Worm (Caenorhabditis elegans) whole organism, early embryonic: ENCODE data around the gene toca-2.

Experiments
- B0310.2 ChIP-seq: sonication (generic microtip); optimal IDR thresholded peaks from 2 replicates; lab custom pipeline; 2016; ENCODE audit warnings: mild to moderate bottlenecking, missing genetic modification characterization, missing compliant biosample characterization
- F13C5.2 ChIP-seq: sonication (generic microtip); optimal IDR thresholded peaks from 2 replicates; lab custom pipeline; 2017; ENCODE audit warnings: mild to moderate bottlenecking, missing genetic modification characterization, inconsistent platforms, missing compliant biosample characterization
- aly-1 ChIP-seq: sonication (generic microtip); optimal IDR thresholded peaks from 2 replicates; lab custom pipeline; 2016; ENCODE audit warnings: missing genetic modification characterization, missing compliant biosample characterization
- ama-1 ChIP-seq: fragments of 150-350 bp; optimal IDR thresholded peaks from 2 replicates; lab custom pipeline; 2014
- ceh-13 ChIP-seq: fragments of 200-800 bp; sonication (Bioruptor generic); optimal IDR thresholded peaks from 2 replicates; lab custom pipeline; 2018; ENCODE audit warnings: mild to moderate bottlenecking, missing genetic modification characterization, missing compliant biosample characterization
- ceh-36 ChIP-seq: sonication (generic microtip); optimal IDR thresholded peaks from 2 replicates; lab custom pipeline; 2016; ENCODE audit warnings: missing genetic modification characterization, inconsistent platforms, missing compliant biosample characterization
- ets-7 ChIP-seq: sonication (generic microtip); optimal IDR thresholded peaks from 2 replicates; lab custom pipeline; 2016; ENCODE audit warnings: missing genotype, missing genetic modification characterization, missing compliant biosample characterization
- flt-1 ChIP-seq: fragments of 200-800 bp; sonication (Bioruptor generic); IDR thresholded peaks from 2 replicates; pipeline ENCODE4 v1.3.6; 2022; ENCODE audit warnings: missing genetic modification characterization, missing compliant biosample characterization
- hmbx-1 ChIP-seq: sonication (generic microtip); optimal IDR thresholded peaks from 2 replicates; lab custom pipeline; 2016; ENCODE audit warnings: mild to moderate bottlenecking, missing genetic modification characterization, missing compliant biosample characterization
- hmg-4 ChIP-seq: fragments of 200-800 bp; sonication (Bioruptor generic); optimal IDR thresholded peaks from 2 replicates; lab custom pipeline; 2018; ENCODE audit warnings: mild to moderate bottlenecking, missing genetic modification characterization, missing compliant biosample characterization
- hnd-1 ChIP-seq: sonication (generic microtip); optimal IDR thresholded peaks from 2 replicates; lab custom pipeline; 2016; ENCODE audit warnings: missing genetic modification characterization, missing compliant biosample characterization
- pes-1 ChIP-seq: fragments of 200-800 bp; sonication (Bioruptor generic); IDR thresholded peaks from 2 replicates; pipeline ENCODE4 v1.3.6; 2022; ENCODE audit warnings: missing genetic modification reagents, missing genetic modification characterization, missing compliant biosample characterization
- scrt-1 ChIP-seq: fragments of 200-800 bp; sonication (Bioruptor generic); IDR thresholded peaks from 2 replicates; pipeline ENCODE4 v1.3.6; 2022; ENCODE audit warnings: missing genetic modification characterization, missing compliant biosample characterization
- sea-1 ChIP-seq: fragments of 200-800 bp; sonication (Bioruptor generic); conservative IDR thresholded peaks from 2 replicates; pipeline ENCODE4 v1.3.6; 2022; ENCODE audit warnings: missing genetic modification characterization, missing compliant biosample characterization
- tbx-11 ChIP-seq: fragments of 200-800 bp; sonication (Bioruptor generic); IDR thresholded peaks from 2 replicates; pipeline ENCODE4 v1.3.6; 2022; ENCODE audit warnings: missing genetic modification characterization, missing compliant biosample characterization
- tbx-37 ChIP-seq: fragments of 200-800 bp; sonication (Bioruptor generic); conservative IDR thresholded peaks from 2 replicates; pipeline ENCODE4 v1.3.6; 2022; ENCODE audit warnings: missing genetic modification reagents, missing genetic modification characterization, missing compliant biosample characterization
- tra-4 ChIP-seq: sonication (generic microtip); optimal IDR thresholded peaks from 2 replicates; lab custom pipeline; 2017; ENCODE audit warnings: missing genetic modification characterization, missing compliant biosample characterization

toca-2 gene

DNA sequence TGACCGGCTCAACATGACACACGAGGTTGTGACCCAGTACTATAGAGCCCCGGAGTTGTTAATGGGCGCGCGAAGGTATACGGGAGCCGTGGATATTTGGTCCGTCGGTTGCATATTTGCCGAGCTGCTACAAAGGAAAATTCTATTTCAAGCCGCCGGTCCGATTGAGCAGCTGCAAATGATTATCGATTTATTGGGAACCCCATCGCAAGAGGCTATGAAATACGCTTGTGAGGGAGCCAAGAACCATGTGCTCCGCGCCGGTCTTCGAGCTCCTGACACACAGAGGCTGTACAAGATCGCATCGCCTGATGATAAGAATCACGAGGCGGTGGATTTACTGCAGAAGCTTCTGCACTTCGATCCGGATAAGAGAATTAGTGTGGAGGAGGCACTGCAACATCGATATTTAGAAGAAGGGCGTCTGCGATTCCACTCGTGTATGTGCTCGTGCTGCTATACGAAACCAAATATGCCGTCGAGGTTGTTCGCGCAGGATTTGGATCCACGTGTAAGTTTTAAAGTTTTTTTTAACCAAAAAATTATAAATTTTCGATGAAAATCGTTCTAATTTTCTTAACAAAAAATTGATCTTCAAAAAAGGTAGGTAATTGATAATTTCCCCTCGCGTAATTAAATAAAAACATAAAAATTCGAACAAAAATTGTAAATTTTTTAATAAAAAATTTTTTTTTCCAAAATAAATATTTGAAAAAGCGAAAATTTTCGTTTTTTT is 33.1 kb upstream of the toca-2 start:
- TF ChIP-seq aly-1 (tag; lab: Kevin White, UChicago) (no peak), ama-1 (peak; percentile 31)

DNA sequence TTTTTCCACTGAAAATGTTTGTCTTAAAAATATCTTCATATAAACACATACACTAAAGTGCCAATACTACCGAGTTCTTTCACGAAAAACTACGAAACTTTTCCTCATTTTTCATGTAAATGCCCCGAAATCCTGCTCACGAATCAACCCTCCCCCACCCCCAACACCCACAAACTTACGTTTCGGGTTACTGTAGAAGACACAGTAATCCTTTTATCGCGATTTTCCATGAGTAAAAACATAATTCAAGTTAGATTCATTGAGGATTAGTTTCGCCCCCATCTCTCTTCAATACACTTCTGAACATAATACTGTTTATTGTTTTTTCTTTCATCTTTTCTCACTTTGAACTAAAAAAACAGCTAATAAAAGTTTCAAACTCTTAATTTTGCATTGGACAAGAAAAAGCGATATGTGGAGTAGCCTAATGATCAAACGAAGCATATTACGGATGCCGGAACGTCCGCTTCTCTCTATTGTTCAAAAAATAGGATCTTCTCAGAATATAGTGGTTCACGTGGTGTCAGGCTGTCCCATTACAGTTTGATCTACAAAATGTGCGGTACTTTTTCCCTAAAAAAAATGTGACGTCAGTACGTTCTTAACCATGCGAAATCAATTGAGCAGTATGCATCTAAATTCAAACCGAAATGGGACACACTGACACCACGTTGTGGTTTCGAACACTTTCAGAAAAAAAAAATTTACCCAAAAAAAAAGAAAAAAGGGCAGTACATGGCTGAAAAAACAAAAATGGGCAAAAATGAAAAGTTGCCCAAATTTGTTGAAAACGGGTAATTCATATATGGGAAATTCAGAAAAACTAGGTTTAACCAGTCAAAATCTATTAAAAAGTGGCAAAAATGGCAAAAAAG is 31.4 kb upstream of the toca-2 start:
- TF ChIP-seq tra-4 (tag; lab: Kevin White, UChicago) (no peak), ama-1 (peak; percentile 9), ceh-36 (tag; lab: Kevin White, UChicago) (no peak)

DNA sequence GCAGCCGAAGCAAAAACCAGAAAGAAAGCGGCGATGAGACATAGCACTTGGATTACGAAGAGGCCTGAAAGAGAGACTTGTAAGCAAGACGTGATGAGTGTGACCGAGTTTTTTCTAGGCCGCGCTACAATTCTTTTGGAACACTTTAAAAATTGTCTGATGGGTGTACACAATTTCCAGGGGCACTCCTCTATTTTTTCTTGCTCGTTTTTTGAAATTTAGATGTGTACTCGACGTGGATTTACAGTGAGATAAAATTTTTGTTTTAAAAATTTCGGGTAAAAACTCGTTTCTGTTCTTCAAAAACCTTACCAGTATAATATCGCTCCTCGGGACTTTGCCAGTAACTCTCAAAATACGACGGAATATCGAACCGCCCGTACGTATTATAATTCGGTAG is 25.9 kb upstream of the toca-2 start:
- TF ChIP-seq aly-1 (tag; lab: Kevin White, UChicago) (no peak), ama-1 (no peak), flt-1 (GFP tag; lab: Robert Waterston, UW) (no peak), pes-1 (no peak), tbx-37 (GFP tag; lab: Robert Waterston, UW) (no peak), B0310.2 (no peak), scrt-1 (GFP tag; lab: Robert Waterston, UW) (no peak), tra-4 (tag; lab: Kevin White, UChicago) (no peak), hmbx-1 (tag; lab: Kevin White, UChicago) (no peak), sea-1 (GFP tag; lab: Robert Waterston, UW) (no peak), ceh-13 (GFP tag; lab: Kevin White, UChicago) (no peak), hmg-4 (GFP tag; lab: Kevin White, UChicago) (no peak), ets-7 (tag; lab: Kevin White, UChicago) (no peak), tbx-11 (GFP tag; lab: Robert Waterston, UW) (no peak), hnd-1 (tag; lab: Kevin White, UChicago) (no peak), ceh-36 (tag; lab: Kevin White, UChicago) (no peak), F13C5.2 (tag; lab: Kevin White, UChicago) (no peak)

DNA sequence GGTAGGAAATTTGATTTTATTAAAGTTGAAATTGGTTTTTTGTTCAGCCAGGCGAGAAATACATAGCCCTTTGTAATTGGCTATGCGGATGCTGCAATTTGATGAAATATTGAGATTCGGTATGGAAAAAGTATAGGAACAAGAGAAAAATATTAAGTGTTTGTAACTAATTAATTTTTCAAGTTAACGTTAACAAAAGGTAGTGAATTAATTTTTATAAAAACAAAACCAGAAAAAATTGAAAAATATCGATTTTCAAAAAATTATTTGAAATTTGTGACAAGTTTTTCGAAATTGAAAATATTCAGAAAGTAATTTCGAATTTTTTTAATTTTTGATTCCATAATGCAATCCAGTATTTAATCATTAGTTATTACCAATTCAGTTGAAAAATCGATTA is 24.1 kb upstream of the toca-2 start, which contains the start of gene W06F12.2:
Gene W06F12.2 (minus strand): TSS at position 101 of the 400 bp plus-strand sequence.
- TF ChIP-seq ceh-13 (GFP tag; lab: Kevin White, UChicago) (no peak), ets-7 (tag; lab: Kevin White, UChicago) (no peak), tbx-11 (GFP tag; lab: Robert Waterston, UW) (no peak), B0310.2 (no peak), tbx-37 (GFP tag; lab: Robert Waterston, UW) (no peak), sea-1 (GFP tag; lab: Robert Waterston, UW) (no peak), flt-1 (GFP tag; lab: Robert Waterston, UW) (no peak), F13C5.2 (tag; lab: Kevin White, UChicago) (no peak), scrt-1 (GFP tag; lab: Robert Waterston, UW) (no peak), ama-1 (no peak), ceh-36 (tag; lab: Kevin White, UChicago) (no peak)

DNA sequence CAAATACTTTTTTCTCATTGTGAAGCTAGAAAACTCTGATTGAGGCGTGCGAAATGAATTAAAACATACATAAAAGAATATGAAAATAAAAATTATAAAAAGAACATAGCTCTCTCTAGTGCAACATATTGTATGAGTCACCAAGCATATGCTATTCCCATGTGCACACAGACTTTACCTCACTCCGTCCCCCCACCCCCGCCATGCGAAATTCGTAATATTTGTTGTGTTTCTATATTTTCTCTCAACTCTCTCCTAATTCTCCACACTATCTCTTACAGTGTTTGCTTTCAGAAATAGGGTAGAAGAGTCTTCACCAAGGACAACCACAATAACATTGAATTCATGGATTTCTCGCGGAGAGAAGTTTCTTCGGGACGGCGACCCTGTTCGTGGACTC is 23.0 kb upstream of the toca-2 start:
- TF ChIP-seq scrt-1 (GFP tag; lab: Robert Waterston, UW) = no peak
- TF ChIP-seq flt-1 (GFP tag; lab: Robert Waterston, UW) = no peak
- TF ChIP-seq ets-7 (tag; lab: Kevin White, UChicago) = no peak
- no peak for TF ChIP-seq ama-1
- TF ChIP-seq ceh-13 (GFP tag; lab: Kevin White, UChicago) = no peak
- no peak for TF ChIP-seq hnd-1 (tag; lab: Kevin White, UChicago)
- no peak for TF ChIP-seq tra-4 (tag; lab: Kevin White, UChicago)
- TF ChIP-seq sea-1 (GFP tag; lab: Robert Waterston, UW) = no peak
- TF ChIP-seq ceh-36 (tag; lab: Kevin White, UChicago) = no peak
- TF ChIP-seq tbx-37 (GFP tag; lab: Robert Waterston, UW) = no peak
- TF ChIP-seq tbx-11 (GFP tag; lab: Robert Waterston, UW) = no peak
- no peak for TF ChIP-seq hmbx-1 (tag; lab: Kevin White, UChicago)
- TF ChIP-seq hmg-4 (GFP tag; lab: Kevin White, UChicago) = no peak
- TF ChIP-seq aly-1 (tag; lab: Kevin White, UChicago) = no peak
- no peak for TF ChIP-seq pes-1
- no peak for TF ChIP-seq B0310.2
- no peak for TF ChIP-seq F13C5.2 (tag; lab: Kevin White, UChicago)

DNA sequence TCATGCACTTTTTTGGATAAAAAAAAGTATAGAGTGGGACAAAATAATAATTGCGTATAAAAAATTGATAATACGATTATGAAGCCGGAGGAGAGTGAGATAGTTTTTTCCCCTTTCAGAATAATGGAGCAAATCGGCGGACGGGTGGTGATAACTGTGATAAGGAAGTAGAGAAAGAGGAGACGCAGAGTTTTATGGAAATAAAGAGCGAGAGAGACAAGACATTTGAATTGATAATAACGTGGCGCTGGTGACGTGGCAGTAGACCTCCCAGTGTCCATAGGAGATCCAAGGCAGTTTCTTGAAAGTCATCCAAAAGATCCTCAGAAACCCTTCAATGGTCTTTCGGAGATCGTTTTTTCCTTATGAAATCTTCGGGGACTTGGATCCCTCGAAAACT is 21.9 kb upstream of the toca-2 start:
- no peak for TF ChIP-seq flt-1 (GFP tag; lab: Robert Waterston, UW)

DNA sequence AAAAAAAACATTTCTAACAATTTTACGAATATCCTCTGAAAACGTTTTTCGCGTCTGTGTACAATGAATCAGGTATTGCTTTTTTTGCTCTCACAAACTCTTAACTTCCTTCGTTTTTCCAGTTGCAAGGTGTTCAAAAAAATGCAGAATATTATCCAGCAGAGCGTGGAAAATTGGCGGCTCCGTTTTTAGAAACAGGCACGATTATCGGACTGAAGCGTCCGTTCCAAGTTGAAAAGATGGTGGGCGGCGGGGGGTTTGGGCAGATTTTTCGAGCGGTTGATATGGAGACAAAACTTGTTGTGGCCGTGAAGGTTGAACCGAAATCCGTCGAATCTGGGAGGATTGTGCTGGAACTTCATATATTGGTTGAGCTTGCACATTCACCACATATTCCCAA is 20.7 kb upstream of the toca-2 start, which contains the start of gene W06F12.3:
Gene W06F12.3 (plus strand): TSS at position 23 of the 400 bp plus-strand sequence.
- no peak for TF ChIP-seq ceh-36 (tag; lab: Kevin White, UChicago)
- TF ChIP-seq sea-1 (GFP tag; lab: Robert Waterston, UW) = no peak
- no peak for TF ChIP-seq ama-1
- TF ChIP-seq hnd-1 (tag; lab: Kevin White, UChicago) = no peak
- no peak for TF ChIP-seq tbx-37 (GFP tag; lab: Robert Waterston, UW)
- TF ChIP-seq flt-1 (GFP tag; lab: Robert Waterston, UW) = no peak
- no peak for TF ChIP-seq ets-7 (tag; lab: Kevin White, UChicago)
- no peak for TF ChIP-seq hmbx-1 (tag; lab: Kevin White, UChicago)
- TF ChIP-seq aly-1 (tag; lab: Kevin White, UChicago) = no peak
- TF ChIP-seq scrt-1 (GFP tag; lab: Robert Waterston, UW) = no peak
- TF ChIP-seq tra-4 (tag; lab: Kevin White, UChicago) = no peak
